Worm (Caenorhabditis elegans) whole organism, midembryonic: ENCODE data around the gene F43C11.1.

Experiments used
- T22C8.4 ChIP-seq: fragments of 200-800 bp; sonication (Bioruptor generic); IDR thresholded peaks from 2 replicates; pipeline ENCODE4 v1.3.6; 2022; ENCODE audit warnings: missing genetic modification characterization, missing compliant biosample characterization
- flt-1 ChIP-seq: fragments of 200-800 bp; sonication (Bioruptor generic); IDR thresholded peaks from 2 replicates; pipeline ENCODE4 v1.3.6; 2022; ENCODE audit warnings: missing genetic modification characterization, missing compliant biosample characterization
- med-1 ChIP-seq: sonication (generic microtip); optimal IDR thresholded peaks from 2 replicates; lab custom pipeline; 2017; ENCODE audit warnings: missing genetic modification characterization, mild to moderate bottlenecking, missing compliant biosample characterization, antibody characterized with exemption, missing genetic modification reagents; ENCODE audit not compliant: insufficient read depth
- ref-1 ChIP-seq: fragments of 200-800 bp; sonication (Bioruptor generic); conservative IDR thresholded peaks from 2 replicates; pipeline ENCODE4 v1.3.6; 2022; ENCODE audit warnings: missing genetic modification reagents, missing genetic modification characterization, missing compliant biosample characterization
- tab-1 ChIP-seq: fragments of 200-800 bp; sonication (Bioruptor generic); IDR thresholded peaks from 2 replicates; pipeline ENCODE4 v1.3.6; 2022; ENCODE audit warnings: missing genetic modification characterization, missing compliant biosample characterization
- ztf-23 ChIP-seq: fragments of 200-800 bp; sonication (Bioruptor generic); IDR thresholded peaks from 2 replicates; pipeline ENCODE4 v1.3.6; 2022; ENCODE audit warnings: missing genetic modification reagents, missing genetic modification characterization, missing compliant biosample characterization

DNA sequence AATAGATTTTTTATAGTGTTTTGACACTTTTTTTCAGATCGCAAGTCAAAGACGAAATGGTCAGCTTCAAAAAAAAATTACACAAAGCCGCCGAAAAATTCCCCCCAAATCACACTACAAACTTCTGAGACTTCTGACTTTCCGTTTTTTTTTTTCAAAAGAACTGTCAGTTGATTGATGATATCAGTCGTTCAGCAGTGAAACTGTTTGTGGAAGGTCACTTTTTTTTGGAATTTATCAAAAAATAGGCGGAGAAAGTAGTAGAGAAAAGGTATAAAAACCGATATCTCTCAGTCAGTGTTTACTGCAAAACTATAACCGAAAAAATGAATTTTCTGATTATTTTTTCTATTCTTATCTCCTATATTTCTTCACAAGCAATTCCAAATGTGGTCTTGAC is 3.9 kb upstream of the F43C11.1 start, which contains the start of gene F43C11.3:
- TF ChIP-seq flt-1 (no peak), ref-1 (no peak), med-1 (GFP tag; lab: Kevin White, UChicago) (no peak), ztf-23 (GFP tag; lab: Robert Waterston, UW) (no peak), tab-1 (GFP tag; lab: Robert Waterston, UW) (no peak), T22C8.4 (no peak)
